Fruit fly (Drosophila melanogaster) Kc167 (cell line): Measurements from ENCODE around the gene spag4.

Source experiments
- Myc ChIP-seq: fragments of >200 bp; optimal IDR thresholded peaks from 2 replicates; lab custom pipeline; 2017; ENCODE audit warnings: missing external identifiers
- Sin3A ChIP-seq: fragments of >200 bp; optimal IDR thresholded peaks from 2 replicates; lab custom pipeline; 2018; ENCODE audit warnings: missing external identifiers
- h ChIP-seq: fragments of >200 bp; optimal IDR thresholded peaks from 3 replicates; lab custom pipeline; 2018; ENCODE audit warnings: missing external identifiers
- insv ChIP-seq: fragments of >200 bp; optimal IDR thresholded peaks from 3 replicates; lab custom pipeline; 2018; ENCODE audit warnings: missing external identifiers
- psq ChIP-seq: fragments of >200 bp; optimal IDR thresholded peaks from 2 replicates; lab custom pipeline; 2017; ENCODE audit warnings: missing external identifiers
- ttk ChIP-seq: sonication (Bioruptor generic); optimal IDR thresholded peaks from 2 replicates; lab custom pipeline; 2017; ENCODE audit warnings: missing external identifiers

spag4 gene

DNA sequence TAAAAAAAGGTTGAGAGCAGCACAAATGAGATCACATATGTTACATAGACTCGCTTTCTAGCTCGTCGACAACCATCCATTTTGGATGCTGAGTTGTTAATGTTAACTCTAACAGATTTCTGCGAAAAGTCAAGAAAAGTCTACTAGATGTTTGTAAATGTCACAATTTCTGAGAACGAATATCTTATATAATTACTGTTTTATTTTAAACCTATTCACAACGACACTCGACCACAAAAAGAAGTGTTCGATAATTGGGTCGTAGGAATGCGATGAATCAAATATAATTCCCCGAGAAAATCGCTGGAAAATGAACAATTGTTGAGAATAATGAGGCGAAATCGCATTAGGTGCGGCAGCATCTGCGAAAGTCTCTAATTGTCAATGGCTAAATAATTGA is at the start of gene spag4:
Gene spag4, minus strand, starts transcription at position 101 of the 400 bp plus-strand sequence.
- TF ChIP-seq h (lab: Kevin White, UChicago) (no peak), Sin3A (no peak), psq (lab: Kevin White, UChicago) (no peak), insv (no peak), ttk (lab: Kevin White, UChicago) (no peak), Myc (lab: Kevin White, UChicago) (no peak)

DNA sequence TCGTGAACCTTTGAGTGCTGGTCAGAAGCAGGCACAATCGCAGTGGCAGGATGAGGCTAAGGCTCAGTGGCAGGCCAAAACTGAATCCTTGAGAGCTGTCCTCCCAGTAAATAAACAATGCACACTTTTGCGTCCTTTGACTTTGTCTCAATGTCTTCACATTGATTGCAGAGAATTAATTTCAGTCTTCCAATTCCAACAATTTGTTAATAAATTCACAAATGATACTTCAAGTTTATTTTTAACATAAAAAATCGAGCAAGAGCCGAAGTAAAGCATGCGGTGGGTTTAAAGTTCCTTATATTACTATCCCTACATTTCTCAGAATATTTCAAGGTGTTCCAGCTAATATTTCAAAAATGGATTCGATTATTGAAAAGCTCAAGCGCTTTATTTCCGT is 45.5 kb upstream of the spag4 start, which contains the start of gene CG43167:
Gene CG43167, plus strand, starts transcription at position 301 of the 400 bp plus-strand sequence.
- TF ChIP-seq Myc (lab: Kevin White, UChicago): no peak
- no peak for TF ChIP-seq Sin3A
- TF ChIP-seq insv: no peak
- no peak for TF ChIP-seq h (lab: Kevin White, UChicago)
- TF ChIP-seq psq (lab: Kevin White, UChicago): no peak
- no peak for TF ChIP-seq ttk (lab: Kevin White, UChicago)

DNA sequence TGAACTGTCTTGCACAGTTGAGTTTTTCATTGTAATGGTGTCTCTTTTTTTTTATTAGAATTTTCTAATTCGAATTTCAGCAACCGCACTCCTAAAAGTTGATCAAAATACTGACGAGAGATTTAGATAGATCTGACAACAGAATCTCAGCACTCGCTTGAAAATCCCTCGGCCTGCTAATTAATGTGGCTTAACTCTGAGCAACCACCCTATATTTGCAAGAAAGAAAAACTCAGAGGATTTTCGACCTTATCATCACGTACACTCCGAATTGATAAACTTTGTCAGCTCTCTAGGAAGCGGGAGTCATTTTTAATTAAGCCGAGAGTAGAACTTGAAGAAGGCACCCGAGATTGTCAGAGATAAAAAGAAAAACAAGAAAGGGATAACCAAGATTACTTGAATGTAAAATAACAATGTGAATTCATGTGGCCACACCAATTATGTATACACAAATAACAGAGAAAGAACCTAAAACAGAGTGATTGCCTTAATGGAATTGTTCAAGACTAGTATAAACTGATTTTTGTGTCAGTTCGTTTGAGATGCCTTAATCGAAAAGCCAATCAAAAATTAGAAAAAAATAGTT is 40.4 kb upstream of the spag4 start, which contains the start of the genes CG12307 and CG4983:
Gene CG12307, minus strand, starts transcription at position 101 of the 589 bp plus-strand sequence.
Gene CG4983, plus strand, starts transcription at position 539 of the 589 bp plus-strand sequence.
- TF ChIP-seq Myc (lab: Kevin White, UChicago) (no peak), h (lab: Kevin White, UChicago) (no peak), insv (no peak), ttk (lab: Kevin White, UChicago) (no peak), psq (lab: Kevin White, UChicago) (no peak), Sin3A (no peak)

DNA sequence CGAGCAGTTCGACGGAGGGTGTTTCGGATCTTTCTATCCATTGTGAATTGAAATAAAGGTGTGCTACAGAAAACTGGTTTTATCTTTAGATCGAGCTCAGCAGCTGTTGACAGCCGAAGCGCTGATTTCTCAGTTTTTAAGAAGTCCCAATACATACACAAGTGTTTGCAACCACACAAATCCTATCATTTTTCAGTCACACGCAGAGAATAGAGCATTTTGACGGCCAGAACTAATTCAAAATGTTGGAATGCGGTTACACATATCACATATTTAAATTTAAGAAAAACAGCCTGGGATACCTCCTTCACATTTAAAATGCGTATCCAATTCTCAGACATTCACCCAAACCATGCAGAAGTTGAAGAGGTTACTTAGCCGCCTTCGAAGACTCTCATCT is 37.2 kb upstream of the spag4 start, which contains the start of gene CG6614:
Gene CG6614, minus strand, starts transcription at position 101 of the 400 bp plus-strand sequence.
- no peak for TF ChIP-seq Myc (lab: Kevin White, UChicago)
- TF ChIP-seq ttk (lab: Kevin White, UChicago): no peak
- no peak for TF ChIP-seq insv
- TF ChIP-seq psq (lab: Kevin White, UChicago): no peak
- no peak for TF ChIP-seq h (lab: Kevin White, UChicago)
- TF ChIP-seq Sin3A: no peak

DNA sequence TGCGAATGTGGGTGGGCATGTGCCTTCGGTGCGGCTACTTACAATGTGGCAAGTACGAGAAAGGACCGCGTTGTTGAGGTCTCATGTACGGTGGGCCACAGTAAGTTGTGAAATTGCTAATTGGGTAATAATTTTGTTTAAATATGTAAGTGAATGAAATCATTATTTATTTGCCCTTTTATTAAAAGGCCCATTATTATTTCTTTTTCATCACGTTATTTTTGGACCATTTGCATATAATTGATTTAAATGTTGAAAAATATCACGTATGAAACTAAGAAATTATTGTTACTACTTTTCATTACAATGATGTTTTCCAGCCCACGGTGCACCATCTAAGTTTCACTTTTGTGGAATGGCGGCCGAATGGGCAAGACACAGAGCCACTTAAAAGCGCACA is 16.7 kb upstream of the spag4 start:
- TF ChIP-seq Myc (lab: Kevin White, UChicago): no peak
- TF ChIP-seq insv: no peak
- no peak for TF ChIP-seq Sin3A
- no peak for TF ChIP-seq psq (lab: Kevin White, UChicago)
- no peak for TF ChIP-seq ttk (lab: Kevin White, UChicago)
- TF ChIP-seq h (lab: Kevin White, UChicago): no peak

DNA sequence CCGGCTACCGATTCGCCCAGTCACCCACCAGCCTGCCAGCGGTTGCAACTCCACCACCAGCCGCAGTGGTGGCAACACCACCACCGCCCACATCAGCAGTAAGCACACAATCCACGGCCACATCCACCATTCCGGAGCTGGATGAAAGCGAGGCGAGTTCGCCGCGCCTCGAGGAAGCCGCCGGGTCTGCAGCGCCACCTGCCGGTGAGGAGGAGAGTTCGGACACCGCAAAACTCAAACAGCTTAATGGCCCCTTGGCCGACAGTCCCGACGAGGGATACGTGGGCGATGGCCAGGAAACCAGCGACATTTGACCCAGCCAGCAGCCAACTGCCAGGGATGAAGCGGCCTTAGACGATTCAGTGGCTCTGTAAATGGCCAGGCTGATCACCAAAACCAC is 12.6 kb upstream of the spag4 start:
- TF ChIP-seq h (lab: Kevin White, UChicago) (no peak), insv (no peak), Myc (lab: Kevin White, UChicago) (no peak), psq (lab: Kevin White, UChicago) (no peak)

DNA sequence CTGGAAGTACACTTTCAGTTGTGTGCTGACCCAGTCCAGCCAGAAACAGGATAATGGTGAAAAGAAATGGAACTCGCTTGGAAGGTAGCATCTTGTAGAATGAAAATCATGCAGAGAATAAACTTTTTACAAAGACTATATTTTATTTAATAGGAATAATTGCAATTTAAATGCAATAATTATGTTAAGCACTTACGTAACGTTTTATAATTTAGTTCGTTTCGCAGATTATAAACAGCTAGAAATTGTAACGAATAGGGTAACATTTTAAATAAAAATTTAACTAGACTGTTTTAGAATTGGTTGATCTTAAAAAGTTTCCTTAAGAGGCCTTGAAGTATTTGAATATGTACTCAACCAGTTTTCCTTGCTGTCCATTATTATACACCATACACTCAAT is 20.0 kb downstream of the spag4 start, which contains the start of gene Acp33A:
Gene Acp33A, minus strand, starts transcription at position 101 of the 400 bp plus-strand sequence.
- TF ChIP-seq h (lab: Kevin White, UChicago) (no peak), Sin3A (no peak), insv (no peak), ttk (lab: Kevin White, UChicago) (no peak), Myc (lab: Kevin White, UChicago) (no peak), psq (lab: Kevin White, UChicago) (no peak)

DNA sequence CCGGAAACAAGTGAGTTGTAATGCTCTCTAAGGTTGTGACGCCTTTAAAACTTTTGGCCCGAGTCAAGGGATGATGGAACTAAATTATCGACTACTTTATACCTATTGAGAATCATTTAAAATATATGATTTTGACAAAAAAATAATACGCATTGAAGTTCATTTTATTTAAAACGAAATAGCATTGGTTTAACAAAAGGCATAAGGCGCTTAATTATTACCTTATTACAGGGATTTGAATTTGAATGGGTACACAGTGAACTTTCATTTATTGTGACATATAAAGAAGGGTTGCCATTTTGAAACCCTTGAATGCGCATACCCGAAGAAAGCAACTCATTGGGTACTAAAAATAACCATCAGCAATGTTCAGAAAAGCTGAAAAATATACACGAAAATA is 22.5 kb downstream of the spag4 start:
- TF ChIP-seq Myc (lab: Kevin White, UChicago) (no peak), psq (lab: Kevin White, UChicago) (no peak), Sin3A (no peak), ttk (lab: Kevin White, UChicago) (no peak), insv (no peak), h (lab: Kevin White, UChicago) (no peak)

DNA sequence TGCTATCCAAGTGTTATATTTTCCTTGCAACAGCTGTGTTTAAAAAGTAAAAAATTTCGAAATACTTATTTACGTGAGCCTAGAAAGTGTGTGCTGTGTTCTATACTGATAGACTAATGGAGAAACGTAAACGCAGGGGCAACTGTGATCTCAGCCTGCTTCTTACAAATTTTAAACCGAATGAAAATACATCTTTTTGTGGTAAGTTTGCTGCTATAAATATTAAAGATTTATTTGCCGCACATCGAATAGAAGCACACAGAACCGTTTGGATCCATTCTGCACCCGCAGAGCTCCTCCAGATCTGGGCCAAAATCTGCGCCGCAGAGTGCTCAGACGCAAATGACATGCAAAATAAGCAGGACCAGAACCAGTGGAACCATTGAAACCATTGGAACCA is 24.8 kb downstream of the spag4 start, which contains the start of gene Mst33A:
Gene Mst33A, minus strand, starts transcription at position 101 of the 400 bp plus-strand sequence.
- TF ChIP-seq Myc (lab: Kevin White, UChicago): no peak
- TF ChIP-seq insv: no peak
- TF ChIP-seq Sin3A: no peak
- TF ChIP-seq psq (lab: Kevin White, UChicago): no peak
- no peak for TF ChIP-seq h (lab: Kevin White, UChicago)
- no peak for TF ChIP-seq ttk (lab: Kevin White, UChicago)

DNA sequence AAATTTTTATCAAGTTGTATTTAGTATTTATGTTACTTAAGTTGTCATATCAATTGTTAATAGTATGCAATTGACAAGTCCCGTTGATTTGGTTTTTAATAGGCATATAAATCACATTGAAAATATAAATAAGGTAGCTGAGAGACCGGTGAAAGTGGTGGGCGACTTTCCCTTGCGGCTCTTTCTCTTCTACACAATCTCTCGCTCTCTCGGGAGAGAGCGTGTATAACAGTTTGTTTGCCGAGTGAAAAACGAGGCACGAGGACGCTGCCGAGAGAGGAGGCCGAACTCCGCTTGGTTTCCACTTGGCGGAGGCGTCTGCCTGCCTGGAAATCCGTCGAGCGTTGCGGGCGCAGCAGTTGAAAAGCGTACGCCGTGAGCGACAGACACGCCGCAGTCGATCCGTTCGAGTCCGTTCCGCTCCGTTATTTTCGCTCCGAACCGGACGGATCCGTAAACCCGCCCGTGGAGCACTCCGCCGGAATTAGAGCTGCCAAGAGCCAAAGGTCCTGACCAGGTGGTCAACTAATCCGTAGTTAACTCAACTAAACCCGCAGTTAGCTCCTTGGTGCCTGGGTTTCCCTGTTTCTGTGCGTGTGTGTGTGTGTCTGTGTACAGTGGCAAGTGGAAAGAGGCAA is 29.8 kb downstream of the spag4 start, which contains the start of gene kek2:
Gene kek2, plus strand, starts transcription at position 321 of the 638 bp plus-strand sequence.
- TF ChIP-seq insv (no peak), Myc (lab: Kevin White, UChicago) (no peak), psq (lab: Kevin White, UChicago) (no peak), ttk (lab: Kevin White, UChicago) (no peak), h (lab: Kevin White, UChicago) (no peak), Sin3A (no peak)
